Worm (Caenorhabditis elegans) whole organism, mixed stage, embryonic: ENCODE results near the gene str-153.

Experiments used
- ceh-43 ChIP-seq: fragments of 200-800 bp; sonication (Bioruptor generic); optimal IDR thresholded peaks from 2 replicates; lab custom pipeline; 2018; ENCODE audit warnings: mild to moderate bottlenecking, missing genetic modification characterization, moderate library complexity, missing compliant biosample characterization
- elt-3 ChIP-seq: fragments of 150-350 bp; optimal IDR thresholded peaks from 2 replicates; lab custom pipeline; 2014; ENCODE audit warnings: missing biosample characterization, missing genetic modification characterization
- ham-2 ChIP-seq: fragments of 200-800 bp; sonication (Bioruptor generic); optimal IDR thresholded peaks from 2 replicates; lab custom pipeline; 2018; ENCODE audit warnings: mild to moderate bottlenecking, missing genetic modification characterization, missing compliant biosample characterization
- mab-5 ChIP-seq: fragments of 150-350 bp; optimal IDR thresholded peaks from 2 replicates; lab custom pipeline; 2014; ENCODE audit warnings: missing biosample characterization, missing genetic modification characterization
- mep-1 ChIP-seq: fragments of 150-350 bp; optimal IDR thresholded peaks from 2 replicates; lab custom pipeline; 2017; ENCODE audit warnings: missing biosample characterization, missing genetic modification reagents, missing genetic modification characterization, inconsistent platforms
- nhr-237 ChIP-seq: fragments of 150-350 bp; optimal IDR thresholded peaks from 2 replicates; lab custom pipeline; 2014; ENCODE audit warnings: missing biosample characterization, missing genetic modification characterization
- nhr-28 ChIP-seq: fragments of 150-350 bp; optimal IDR thresholded peaks from 2 replicates; lab custom pipeline; 2014; ENCODE audit warnings: missing biosample characterization, missing genetic modification characterization
- nhr-76 ChIP-seq: sonication (generic microtip); optimal IDR thresholded peaks from 2 replicates; lab custom pipeline; 2017; ENCODE audit warnings: missing biosample characterization, missing genetic modification characterization
- pha-4 ChIP-seq: fragments of 150-350 bp; optimal IDR thresholded peaks from 2 replicates; lab custom pipeline; 2018; ENCODE audit warnings: missing biosample characterization, missing genetic modification reagents, missing genetic modification characterization
- snpc-4 ChIP-seq: fragments of 150-350 bp; optimal IDR thresholded peaks from 2 replicates; lab custom pipeline; 2014; ENCODE audit warnings: missing biosample characterization, missing genetic modification characterization
- unc-62 ChIP-seq: fragments of 150-350 bp; optimal IDR thresholded peaks from 2 replicates; lab custom pipeline; 2014; ENCODE audit warnings: missing biosample characterization, missing genetic modification reagents, missing genetic modification characterization

DNA sequence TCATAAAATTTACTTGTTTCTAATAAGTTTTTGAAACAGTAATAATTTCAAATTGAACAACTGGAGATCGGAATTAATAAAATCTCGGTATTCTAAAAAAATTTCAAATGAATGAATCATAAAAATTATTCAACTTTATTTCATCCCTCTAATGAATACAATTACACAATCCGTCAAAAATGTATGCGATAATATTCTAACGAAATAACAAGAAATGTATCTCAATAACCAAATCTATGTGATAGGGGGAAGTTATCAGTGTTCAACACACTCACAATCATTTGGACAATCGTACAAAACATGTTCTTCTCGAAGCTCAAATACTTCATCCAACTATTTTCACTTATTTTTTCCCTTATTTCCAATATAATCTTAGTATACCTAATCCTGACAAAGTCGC, 7.5 kb downstream of the str-153 start, which contains the start of gene Y9C9A.5:
- TF ChIP-seq unc-62 (GFP tag; lab: Kevin White, UChicago), result no peak
- no peak for TF ChIP-seq ceh-43
- no peak for TF ChIP-seq nhr-28 (tag; lab: Kevin White, UChicago)
- TF ChIP-seq mab-5, result no peak
- TF ChIP-seq nhr-76 (tag; lab: Kevin White, UChicago), result no peak
- no peak for TF ChIP-seq nhr-237
- TF ChIP-seq mep-1, result no peak
- TF ChIP-seq pha-4, result no peak
- TF ChIP-seq snpc-4 (tag; lab: Kevin White, UChicago), result no peak
- no peak for TF ChIP-seq ham-2 (GFP tag; lab: Kevin White, UChicago)
- no peak for TF ChIP-seq elt-3
